Fruit fly (Drosophila melanogaster) whole organism, embryonic: ENCODE results near the gene CG34282.
A peak's percentile ranks its signal among the peaks of the same experiment; 100 is the strongest.

Source experiments
- Bteb2 ChIP-seq: fragments of 200-800 bp; sonication (Bioruptor generic); optimal IDR thresholded peaks from 2 replicates; lab custom pipeline; 2016; ENCODE audit warnings: missing biosample characterization, missing genetic modification characterization
- CG1024 ChIP-seq: fragments of 200-800 bp; sonication (Bioruptor generic); IDR thresholded peaks from 2 replicates; pipeline ENCODE4 v1.3.6; 2022; ENCODE audit warnings: missing biosample characterization, missing genetic modification characterization
- CG12744 ChIP-seq: fragments of 200-800 bp; sonication (Bioruptor generic); optimal IDR thresholded peaks from 2 replicates; lab custom pipeline; 2016; ENCODE audit warnings: missing biosample characterization, missing genetic modification characterization
- CG1529 ChIP-seq: fragments of 200-800 bp; sonication (Bioruptor generic); optimal IDR thresholded peaks from 3 replicates; lab custom pipeline; 2018; ENCODE audit warnings: missing biosample characterization, missing genetic modification characterization
- CG15514 ChIP-seq: fragments of 200-800 bp; sonication (Bioruptor generic); optimal IDR thresholded peaks from 3 replicates; lab custom pipeline; 2017; ENCODE audit warnings: missing biosample characterization, missing genetic modification characterization, mild to moderate bottlenecking, moderate library complexity, missing genetic modification reagents
- CG16813 ChIP-seq: fragments of 200-800 bp; sonication (Bioruptor generic); IDR thresholded peaks from 3 replicates; pipeline ENCODE4 v1.3.6; 2022; ENCODE audit warnings: missing biosample characterization, missing genetic modification characterization; ENCODE audit not compliant: partially characterized antibody
- CG2120 ChIP-seq: fragments of 200-800 bp; sonication (Bioruptor generic); optimal IDR thresholded peaks from 3 replicates; lab custom pipeline; 2016; ENCODE audit warnings: missing biosample characterization, missing genetic modification characterization
- CG30403 ChIP-seq: fragments of 200-800 bp; sonication (Bioruptor generic); optimal IDR thresholded peaks from 3 replicates; lab custom pipeline; 2016; ENCODE audit warnings: missing biosample characterization, missing genetic modification characterization
- CG3838 ChIP-seq: fragments of 200-800 bp; sonication (Bioruptor generic); optimal IDR thresholded peaks from 3 replicates; lab custom pipeline; 2016; ENCODE audit warnings: missing biosample characterization, missing genetic modification characterization
- CG42726 ChIP-seq: fragments of 200-800 bp; sonication (Bioruptor generic); IDR thresholded peaks from 2 replicates; pipeline ENCODE4 v1.3.6; 2022; ENCODE audit warnings: missing biosample characterization, missing genetic modification characterization; ENCODE audit not compliant: partially characterized antibody
- CG6791 ChIP-seq: fragments of 200-800 bp; sonication (Bioruptor generic); IDR thresholded peaks from 3 replicates; pipeline ENCODE4 v1.3.6; 2022; ENCODE audit warnings: missing biosample characterization, missing genetic modification characterization; ENCODE audit not compliant: partially characterized antibody
- CG7271 ChIP-seq: fragments of 200-800 bp; sonication (Bioruptor generic); optimal IDR thresholded peaks from 2 replicates; lab custom pipeline; 2018; ENCODE audit warnings: missing biosample characterization, mild to moderate bottlenecking, missing genetic modification characterization, moderate library complexity
- CG7556 ChIP-seq: fragments of 200-800 bp; sonication (Bioruptor generic); optimal IDR thresholded peaks from 2 replicates; lab custom pipeline; 2017; ENCODE audit warnings: missing biosample characterization, mild to moderate bottlenecking, missing genetic modification characterization
- CG8281 ChIP-seq: fragments of 200-800 bp; sonication (Bioruptor generic); optimal IDR thresholded peaks from 2 replicates; lab custom pipeline; 2018; ENCODE audit warnings: missing biosample characterization, mild to moderate bottlenecking, missing genetic modification characterization, moderate library complexity
- CG8359 ChIP-seq: fragments of 200-800 bp; sonication (Bioruptor generic); optimal IDR thresholded peaks from 2 replicates; lab custom pipeline; 2017; ENCODE audit warnings: missing biosample characterization, mild to moderate bottlenecking, missing genetic modification characterization, borderline replicate concordance
- CG8478 ChIP-seq: fragments of >200 bp; optimal IDR thresholded peaks from 2 replicates; lab custom pipeline; 2018
- CG9609 ChIP-seq: fragments of 200-800 bp; sonication (Bioruptor generic); optimal IDR thresholded peaks from 3 replicates; lab custom pipeline; 2016; ENCODE audit warnings: missing biosample characterization, missing genetic modification characterization
- CHES-1-like ChIP-seq: fragments of 200-800 bp; sonication (Bioruptor generic); optimal IDR thresholded peaks from 2 replicates; lab custom pipeline; 2016; ENCODE audit warnings: missing biosample characterization, missing genetic modification characterization
- D19B ChIP-seq: fragments of 200-800 bp; sonication (Bioruptor generic); optimal IDR thresholded peaks from 2 replicates; lab custom pipeline; 2017; ENCODE audit warnings: missing biosample characterization, mild to moderate bottlenecking, missing genetic modification characterization
- Doc3 ChIP-seq: fragments of 200-800 bp; sonication (Bioruptor generic); IDR thresholded peaks from 3 replicates; pipeline ENCODE4 v1.3.6; 2022; ENCODE audit warnings: missing biosample characterization, missing genetic modification characterization; ENCODE audit not compliant: partially characterized antibody
- Dp ChIP-seq: fragments of 200-800 bp; sonication (Bioruptor generic); optimal IDR thresholded peaks from 2 replicates; lab custom pipeline; 2018; ENCODE audit warnings: missing biosample characterization, mild to moderate bottlenecking, missing genetic modification characterization, moderate library complexity
- HLH4C ChIP-seq: fragments of 200-800 bp; sonication (Bioruptor generic); IDR thresholded peaks from 3 replicates; pipeline ENCODE4 v1.3.6; 2022; ENCODE audit warnings: missing biosample characterization, missing genetic modification characterization; ENCODE audit not compliant: partially characterized antibody
- Hr39 ChIP-seq: fragments of >200 bp; optimal IDR thresholded peaks from 2 replicates; lab custom pipeline; 2017
- Jarid2 ChIP-seq: fragments of 200-800 bp; sonication (Bioruptor generic); optimal IDR thresholded peaks from 3 replicates; lab custom pipeline; 2017; ENCODE audit warnings: mild to moderate bottlenecking, missing biosample characterization, missing genetic modification reagents, missing genetic modification characterization
- MTF-1 ChIP-seq: fragments of 200-800 bp; sonication (Bioruptor generic); optimal IDR thresholded peaks from 2 replicates; lab custom pipeline; 2018; ENCODE audit warnings: missing biosample characterization, mild to moderate bottlenecking, missing genetic modification characterization, borderline replicate concordance
- Pdp1 ChIP-seq, 2 experiments: fragments of 200-800 bp; sonication (Bioruptor generic); optimal IDR thresholded peaks; 3 replicates each; lab custom pipeline; 2016; ENCODE audit warnings: missing biosample characterization in 2 of 2, missing genetic modification characterization in 2 of 2, mild to moderate bottlenecking in 1 of 2, moderate library complexity in 1 of 2
- Side ChIP-seq: fragments of 200-800 bp; sonication (Bioruptor generic); optimal IDR thresholded peaks from 2 replicates; lab custom pipeline; 2016; ENCODE audit warnings: missing biosample characterization, missing genetic modification characterization
- Sox100B ChIP-seq: fragments of 200-800 bp; sonication (Bioruptor generic); optimal IDR thresholded peaks from 3 replicates; lab custom pipeline; 2018; ENCODE audit warnings: missing biosample characterization, mild to moderate bottlenecking, missing genetic modification characterization
- Tbp ChIP-seq: fragments of >200 bp; optimal IDR thresholded peaks from 2 replicates; lab custom pipeline; 2018; ENCODE audit warnings: missing biosample characterization, missing genetic modification characterization
- Usf ChIP-seq: fragments of 200-800 bp; sonication (Bioruptor generic); optimal IDR thresholded peaks from 2 replicates; lab custom pipeline; 2017; ENCODE audit warnings: missing genotype, missing biosample characterization, missing genetic modification characterization
- ab ChIP-seq: fragments of 200-800 bp; sonication (Bioruptor generic); optimal IDR thresholded peaks from 2 replicates; lab custom pipeline; 2016; ENCODE audit warnings: missing biosample characterization, missing genetic modification characterization
- ac ChIP-seq: fragments of 200-800 bp; sonication (Bioruptor generic); optimal IDR thresholded peaks from 3 replicates; lab custom pipeline; 2017; ENCODE audit warnings: missing biosample characterization, mild to moderate bottlenecking, missing genetic modification characterization
- al ChIP-seq: fragments of 200-800 bp; sonication (Bioruptor generic); IDR thresholded peaks from 2 replicates; pipeline ENCODE4 v1.3.6; 2022; ENCODE audit warnings: missing biosample characterization, missing genetic modification characterization
- bcd ChIP-seq: fragments of 200-800 bp; sonication (Bioruptor generic); optimal IDR thresholded peaks from 2 replicates; lab custom pipeline; 2017; ENCODE audit warnings: missing biosample characterization, mild to moderate bottlenecking, missing genetic modification characterization
- bigmax ChIP-seq: fragments of 200-800 bp; sonication (Bioruptor generic); optimal IDR thresholded peaks from 2 replicates; lab custom pipeline; 2018; ENCODE audit warnings: missing biosample characterization, mild to moderate bottlenecking, missing genetic modification characterization
- br ChIP-seq: fragments of >200 bp; optimal IDR thresholded peaks from 2 replicates; lab custom pipeline; 2017
- cato ChIP-seq: fragments of 200-800 bp; sonication (Bioruptor generic); optimal IDR thresholded peaks from 2 replicates; lab custom pipeline; 2016; ENCODE audit warnings: missing biosample characterization, missing genetic modification characterization, borderline replicate concordance
- chn ChIP-seq: fragments of 200-800 bp; sonication (Bioruptor generic); optimal IDR thresholded peaks from 2 replicates; lab custom pipeline; 2016; ENCODE audit warnings: missing biosample characterization, missing genetic modification characterization
- disco-r ChIP-seq: fragments of 200-800 bp; sonication (Bioruptor generic); optimal IDR thresholded peaks from 2 replicates; lab custom pipeline; 2016; ENCODE audit warnings: missing biosample characterization, missing genetic modification characterization
- gsb ChIP-seq: fragments of 200-800 bp; sonication (Bioruptor generic); IDR thresholded peaks from 2 replicates; pipeline ENCODE4 v1.3.6; 2022; ENCODE audit warnings: missing biosample characterization, missing genetic modification characterization
- jigr1 ChIP-seq: fragments of 200-800 bp; sonication (Bioruptor generic); IDR thresholded peaks from 3 replicates; pipeline ENCODE4 v1.3.6; 2022; ENCODE audit warnings: missing biosample characterization, missing genetic modification characterization
- kah ChIP-seq: fragments of 200-800 bp; sonication (Bioruptor generic); optimal IDR thresholded peaks from 2 replicates; lab custom pipeline; 2018; ENCODE audit warnings: missing biosample characterization, mild to moderate bottlenecking, missing genetic modification characterization
- kni ChIP-seq: fragments of 200-800 bp; sonication (Bioruptor generic); optimal IDR thresholded peaks from 3 replicates; lab custom pipeline; 2017; ENCODE audit warnings: mild to moderate bottlenecking, missing biosample characterization, missing genetic modification reagents, missing genetic modification characterization
- pho ChIP-seq: fragments of 200-800 bp; sonication (Bioruptor generic); optimal IDR thresholded peaks from 2 replicates; lab custom pipeline; 2016; ENCODE audit warnings: missing biosample characterization, missing genetic modification characterization
- pros ChIP-seq: fragments of 200-800 bp; sonication (Bioruptor generic); optimal IDR thresholded peaks from 3 replicates; lab custom pipeline; 2019; ENCODE audit warnings: missing biosample characterization, mild to moderate bottlenecking, missing genetic modification characterization, moderate library complexity
- schlank ChIP-seq: fragments of 200-800 bp; sonication (Bioruptor generic); optimal IDR thresholded peaks from 2 replicates; lab custom pipeline; 2018; ENCODE audit warnings: missing biosample characterization, mild to moderate bottlenecking, missing genetic modification characterization
- slou ChIP-seq: fragments of 200-800 bp; sonication (Bioruptor generic); optimal IDR thresholded peaks from 3 replicates; lab custom pipeline; 2016; ENCODE audit warnings: missing biosample characterization, missing genetic modification characterization
- tgo ChIP-seq: fragments of 200-800 bp; sonication (Bioruptor generic); IDR thresholded peaks from 3 replicates; pipeline ENCODE4 v1.3.6; 2022; ENCODE audit warnings: missing biosample characterization, missing genetic modification characterization
- wdn ChIP-seq: fragments of 200-800 bp; sonication (Bioruptor generic); IDR thresholded peaks from 2 replicates; pipeline ENCODE4 v1.3.6; 2022; ENCODE audit warnings: missing biosample characterization, missing genetic modification characterization
- z ChIP-seq: fragments of 200-800 bp; sonication (Bioruptor generic); IDR thresholded peaks from 3 replicates; pipeline ENCODE4 v1.3.6; 2022; ENCODE audit warnings: missing biosample characterization, missing genetic modification characterization

CG34282 gene

dm6 chr3R:18743270-18743922, 48.3 kb downstream of the CG34282 start, which contains the start of gene Mekk1 (continued):
- TF ChIP-seq gsb (GFP tag; lab: Robert Waterston, UW) (no peak), Pdp1 (GFP tag; optimal IDR thresholded peaks at IDR 0.05; lab: Kevin White, UChicago) (peak; percentile 32 to 42), HLH4C (GFP tag; lab: Robert Waterston, UW) (peak; percentile 45; the same call in 1 of the 3 replicates), Usf (GFP tag; lab: Kevin White, UChicago) (no peak), CG6791 (GFP tag; lab: Robert Waterston, UW) (peak; percentile 49; the same call in 1 of the 3 replicates), Doc3 (GFP tag; lab: Robert Waterston, UW) (peak; percentile 41; the same call in 2 of the 3 replicates), disco-r (no peak), CG15514 (GFP tag; lab: Kevin White, UChicago) (peak; percentile 74), slou (GFP tag; lab: Kevin White, UChicago) (no peak), CG1529 (GFP tag; lab: Kevin White, UChicago) (no peak), CG2120 (GFP tag; lab: Kevin White, UChicago) (peak; percentile 79), CG7556 (GFP tag; lab: Kevin White, UChicago) (no peak), CG8478 (lab: Kevin White, UChicago) (no peak), Jarid2 (GFP tag; lab: Kevin White, UChicago) (peak; percentile 72), CG9609 (peak; percentile 35), Tbp (GFP tag; lab: Kevin White, UChicago) (no peak), Bteb2 (peak; percentile 25), schlank (tag; lab: Kevin White, UChicago) (no peak), kah (GFP tag; lab: Kevin White, UChicago) (no peak), D19B (GFP tag; lab: Kevin White, UChicago) (peak; percentile 39), bigmax (no peak), z (no peak), CG42726 (GFP tag; lab: Robert Waterston, UW) (no peak), al (GFP tag; lab: Robert Waterston, UW) (peak; percentile 39; the same call in 1 of the 2 replicates), ac (GFP tag; lab: Kevin White, UChicago) (no peak), kni (GFP tag; lab: Kevin White, UChicago) (no peak), CG30403 (GFP tag; lab: Kevin White, UChicago) (peak; percentile 74), CG12744 (GFP tag; lab: Kevin White, UChicago) (no peak), Hr39 (no peak), MTF-1 (GFP tag; lab: Kevin White, UChicago) (no peak), CHES-1-like (GFP tag; lab: Kevin White, UChicago) (peak; percentile 50), Sox100B (GFP tag; lab: Kevin White, UChicago) (peak; percentile 43), Dp (peak; percentile 91), cato (no peak), pho (GFP tag; lab: Kevin White, UChicago) (peak; percentile 63), bcd (peak; percentile 25), tgo (GFP tag; lab: Robert Waterston, UW) (0 out of 3 replicates have a peak, but pooled peaks have one; percentile 36), CG1024 (GFP tag; lab: Robert Waterston, UW) (no peak), Side (peak; percentile 19), CG7271 (tag; lab: Kevin White, UChicago) (no peak), CG8281 (tag; lab: Kevin White, UChicago) (no peak), br (lab: Kevin White, UChicago) (no peak), CG8359 (GFP tag; lab: Kevin White, UChicago) (no peak), CG3838 (GFP tag; lab: Kevin White, UChicago) (no peak), wdn (no peak), ab (GFP tag; lab: Kevin White, UChicago) (no peak), pros (GFP tag; lab: Kevin White, UChicago) (peak; percentile 27), CG16813 (GFP tag; lab: Robert Waterston, UW) (peak; percentile 61), jigr1 (GFP tag; lab: Robert Waterston, UW) (no peak), chn (no peak)
